Fruit fly (Drosophila melanogaster): Measurements from ENCODE around the gene RhoGAP100F.

DNA sequence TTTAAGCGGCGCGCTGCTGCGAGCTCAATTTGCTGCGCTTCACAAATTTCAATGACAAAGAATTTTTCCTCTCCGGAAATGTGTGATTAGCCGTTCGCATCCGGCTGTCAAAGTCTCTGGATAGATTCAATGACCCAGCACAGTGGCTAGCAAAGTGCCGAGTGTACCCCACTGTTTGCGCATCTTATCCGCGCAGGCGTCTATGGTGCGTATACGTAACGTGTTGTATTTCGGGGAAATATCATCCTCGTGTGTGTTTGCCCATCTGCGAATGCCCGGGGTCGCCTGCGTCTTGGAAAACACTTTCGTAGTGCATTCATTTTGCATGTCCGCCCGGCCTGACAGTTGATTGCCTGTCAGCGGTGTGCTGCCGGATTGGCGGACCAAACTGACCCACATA, 11.8 kb downstream of the RhoGAP100F start:
- no peak for TF ChIP-seq CG14711 (tag; optimal IDR thresholded peaks at IDR 0.05)
- no peak for TF ChIP-seq pad (GFP tag; optimal IDR thresholded peaks at IDR 0.05)
- TF ChIP-seq CG7045 (GFP tag; optimal IDR thresholded peaks at IDR 0.05) = no peak
- no peak for TF ChIP-seq Crg-1 (GFP tag; optimal IDR thresholded peaks at IDR 0.05)
- no peak for TF ChIP-seq kay (GFP tag; ENCODE audit: borderline replicate concordance)
- no peak for TF ChIP-seq CG12768 (GFP tag; optimal IDR thresholded peaks at IDR 0.05)
- no peak for TF ChIP-seq CG33017 (tag; optimal IDR thresholded peaks at IDR 0.05)
- TF ChIP-seq ovo (GFP tag; optimal IDR thresholded peaks at IDR 0.05) = no peak
- no peak for TF ChIP-seq CG7101 (tag; optimal IDR thresholded peaks at IDR 0.05)
- no peak for TF ChIP-seq Hr96 (GFP tag; optimal IDR thresholded peaks at IDR 0.05)
- TF ChIP-seq CG5204 (GFP tag; optimal IDR thresholded peaks at IDR 0.05) = no peak
- no peak for TF ChIP-seq CG1620 (GFP tag; optimal IDR thresholded peaks at IDR 0.05)
- no peak for TF ChIP-seq cnc (optimal IDR thresholded peaks at IDR 0.05)
- TF ChIP-seq cic (GFP tag; optimal IDR thresholded peaks at IDR 0.05) = no peak

Measured in whole organism, adult.